Worm (Caenorhabditis elegans) whole organism, L4 larva: Measurements from ENCODE around the gene col-68.

Experiments used
- skn-1 ChIP-seq: fragments of 150-350 bp; optimal IDR thresholded peaks from 2 replicates; lab custom pipeline; 2014; ENCODE audit warnings: missing biosample characterization, missing genetic modification characterization
- zag-1 ChIP-seq: fragments of 150-350 bp; optimal IDR thresholded peaks from 2 replicates; lab custom pipeline; 2014; ENCODE audit warnings: missing biosample characterization, missing genetic modification characterization

DNA sequence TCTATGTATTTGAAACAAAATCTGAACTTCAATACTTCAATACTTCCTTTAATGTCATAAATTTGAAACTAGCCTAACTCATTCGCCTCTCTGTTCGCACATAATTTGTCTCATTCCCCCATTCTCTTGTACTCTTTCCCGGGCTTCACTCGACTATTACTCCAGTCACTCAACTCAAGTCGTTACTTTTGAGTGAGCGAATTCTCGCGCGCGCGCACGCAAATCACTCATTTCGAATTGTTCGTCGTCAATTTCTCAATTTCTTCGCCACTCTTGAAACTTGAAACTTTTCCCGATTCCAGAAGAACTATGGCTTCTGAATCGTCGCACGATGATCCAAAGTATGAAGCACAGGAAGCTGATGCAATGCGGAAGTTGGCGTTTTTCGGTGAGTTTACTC is at the start of gene col-68:
- TF ChIP-seq skn-1 (tag; lab: Kevin White, UChicago) (no peak), zag-1 (tag; lab: Kevin White, UChicago) (no peak)
